Fruit fly (Drosophila melanogaster) whole organism, adult: ENCODE measurements around the gene CG9356.
A peak's percentile ranks its signal among the peaks of the same experiment; 100 is the strongest.

Source experiments
- CG11617 ChIP-seq: fragments of 200-800 bp; sonication (Bioruptor generic); optimal IDR thresholded peaks from 2 replicates; lab custom pipeline; 2017; ENCODE audit warnings: mild to moderate bottlenecking, missing biosample characterization, missing genetic modification reagents, missing genetic modification characterization
- CG1620 ChIP-seq: fragments of 200-800 bp; sonication (Bioruptor generic); optimal IDR thresholded peaks from 2 replicates; lab custom pipeline; 2016; ENCODE audit warnings: missing biosample characterization, missing genetic modification characterization
- CG7045 ChIP-seq: fragments of 200-800 bp; sonication (Bioruptor generic); optimal IDR thresholded peaks from 2 replicates; lab custom pipeline; 2017; ENCODE audit warnings: missing biosample characterization, mild to moderate bottlenecking, missing genetic modification characterization
- Crg-1 ChIP-seq: fragments of 200-800 bp; sonication (Bioruptor generic); optimal IDR thresholded peaks from 2 replicates; lab custom pipeline; 2016; ENCODE audit warnings: missing biosample characterization, missing genetic modification characterization
- Hr96 ChIP-seq: fragments of 200-800 bp; sonication (Bioruptor generic); optimal IDR thresholded peaks from 2 replicates; lab custom pipeline; 2016; ENCODE audit warnings: missing biosample characterization, missing genetic modification characterization
- Mnt ChIP-seq: fragments of 200-800 bp; sonication (Bioruptor generic); optimal IDR thresholded peaks from 2 replicates; lab custom pipeline; 2016; ENCODE audit warnings: missing biosample characterization, mild to moderate bottlenecking, missing genetic modification characterization
- cic ChIP-seq: fragments of 200-800 bp; sonication (Bioruptor generic); optimal IDR thresholded peaks from 2 replicates; lab custom pipeline; 2017; ENCODE audit warnings: missing biosample characterization, mild to moderate bottlenecking, missing genetic modification characterization, moderate library complexity
- kay ChIP-seq: fragments of 200-800 bp; sonication (Bioruptor generic); peaks from one replicate; lab custom pipeline; 2016; ENCODE audit warnings: missing biosample characterization, missing genetic modification characterization, borderline replicate concordance
- pad ChIP-seq: fragments of 200-800 bp; sonication (Bioruptor generic); optimal IDR thresholded peaks from 3 replicates; lab custom pipeline; 2017; ENCODE audit warnings: missing biosample characterization, missing genetic modification characterization, mild to moderate bottlenecking, moderate library complexity, missing genetic modification reagents
- tj ChIP-seq: fragments of 200-800 bp; sonication (Bioruptor generic); optimal IDR thresholded peaks from 3 replicates; lab custom pipeline; 2017; ENCODE audit warnings: missing biosample characterization, mild to moderate bottlenecking, missing genetic modification characterization, moderate library complexity
- toe ChIP-seq: fragments of 200-800 bp; sonication (Bioruptor generic); optimal IDR thresholded peaks from 2 replicates; lab custom pipeline; 2016; ENCODE audit warnings: missing biosample characterization, missing genetic modification characterization

DNA sequence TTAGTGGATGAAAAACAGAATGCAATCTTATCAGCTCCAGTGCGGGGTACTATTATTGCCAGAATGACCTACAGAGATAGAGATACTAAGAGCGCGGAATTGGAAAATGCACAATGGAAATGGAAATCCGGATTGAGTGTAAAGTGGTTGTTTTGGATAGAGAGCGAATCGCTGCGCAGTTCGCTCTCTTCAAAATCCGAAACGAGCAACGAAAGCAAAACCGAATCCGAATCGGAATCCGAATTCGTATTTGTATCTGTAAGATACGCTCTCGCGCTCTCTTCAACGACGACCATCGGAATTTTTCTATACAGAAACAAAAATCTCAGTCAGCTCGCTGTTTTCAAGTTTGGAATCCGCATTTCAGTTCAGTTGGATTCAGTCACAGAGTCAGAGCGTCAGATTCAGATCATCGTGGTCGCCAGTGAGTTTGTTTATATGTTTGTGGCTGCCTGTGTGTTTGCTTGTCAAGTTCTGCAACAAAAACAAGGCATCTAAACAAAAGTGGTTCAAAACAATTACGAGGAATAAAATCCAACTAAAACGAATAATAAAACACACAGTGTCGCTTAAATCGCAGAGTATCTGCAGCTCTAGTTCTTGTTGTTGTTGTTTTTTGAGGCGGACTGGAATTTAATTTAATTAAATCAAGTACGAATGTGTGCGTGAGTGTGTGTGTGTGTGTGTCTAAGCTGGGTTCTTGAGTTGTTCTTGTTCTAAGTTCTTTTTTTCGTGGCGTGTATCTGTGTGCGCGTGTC, 13.7 kb upstream of the CG9356 start, which contains the start of gene ps:
- TF ChIP-seq tj (GFP tag; lab: Kevin White, UChicago), result peak; percentile 71
- no peak for TF ChIP-seq kay (GFP tag; lab: Kevin White, UChicago)
- TF ChIP-seq Hr96 (GFP tag; lab: Kevin White, UChicago), result no peak
- peak; percentile 57 for TF ChIP-seq cic (GFP tag; lab: Kevin White, UChicago)
- peak; percentile 43 for TF ChIP-seq CG7045
- no peak for TF ChIP-seq Crg-1
- no peak for TF ChIP-seq CG1620 (GFP tag; lab: Kevin White, UChicago)
- peak; percentile 6 for TF ChIP-seq pad (GFP tag; lab: Kevin White, UChicago)
- peak; percentile 40 for TF ChIP-seq CG11617 (GFP tag; lab: Kevin White, UChicago)
- no peak for TF ChIP-seq toe (GFP tag; lab: Kevin White, UChicago)
- peak; percentile 77 for TF ChIP-seq Mnt
